Worm (Caenorhabditis elegans) whole organism, L1 larva: ENCODE results near the gene ddx-46.
A peak's percentile ranks its signal among the peaks of the same experiment; 100 is the strongest.

ENCODE experiments used
- C34B4.2 ChIP-seq: sonication (generic microtip); optimal IDR thresholded peaks from 2 replicates; lab custom pipeline; 2017; ENCODE audit warnings: mild to moderate bottlenecking, missing genetic modification characterization, missing compliant biosample characterization
- F16B12.6 ChIP-seq: fragments of 150-350 bp; optimal IDR thresholded peaks from 2 replicates; lab custom pipeline; 2014; ENCODE audit warnings: missing biosample characterization, missing genetic modification characterization
- aha-1 ChIP-seq: fragments of 150-350 bp; optimal IDR thresholded peaks from 2 replicates; lab custom pipeline; 2014; ENCODE audit warnings: missing biosample characterization, missing genetic modification characterization
- aly-2 ChIP-seq: fragments of 150-350 bp; optimal IDR thresholded peaks from 2 replicates; lab custom pipeline; 2014; ENCODE audit warnings: missing biosample characterization, missing genetic modification characterization
- ceh-8 ChIP-seq: fragments of 200-800 bp; sonication (Bioruptor generic); optimal IDR thresholded peaks from 2 replicates; lab custom pipeline; 2018; ENCODE audit warnings: mild to moderate bottlenecking, missing genetic modification characterization, moderate library complexity, missing compliant biosample characterization
- ceh-82 ChIP-seq, 3 experiments: fragments of 150-350 bp in 1 of 3; sonication (generic microtip) in 2 of 3; optimal IDR thresholded peaks; 2 replicates each; lab custom pipeline; 2014 to 2017; ENCODE audit warnings: missing biosample characterization in 3 of 3, missing genetic modification characterization in 3 of 3
- ceh-88 ChIP-seq: fragments of 200-800 bp; sonication (Bioruptor generic); IDR thresholded peaks from 2 replicates; pipeline ENCODE4 v1.3.6; 2022; ENCODE audit warnings: missing genetic modification characterization, missing compliant biosample characterization
- ceh-90 ChIP-seq: sonication (generic microtip); optimal IDR thresholded peaks from 2 replicates; lab custom pipeline; 2016; ENCODE audit warnings: missing genetic modification characterization, missing compliant biosample characterization
- dpl-1 ChIP-seq, 3 experiments: fragments of 150-350 bp in 2 of 3; sonication (generic microtip) in 1 of 3; optimal IDR thresholded peaks; 2 replicates each; lab custom pipeline; 2014 to 2017; ENCODE audit warnings: missing biosample characterization in 3 of 3, missing genetic modification characterization in 3 of 3, missing genetic modification reagents in 3 of 3
- dsc-1 ChIP-seq: sonication (generic microtip); optimal IDR thresholded peaks from 2 replicates; lab custom pipeline; 2016; ENCODE audit warnings: mild to moderate bottlenecking, missing genetic modification characterization, missing compliant biosample characterization
- efl-1 ChIP-seq, 4 experiments: fragments of 150-350 bp; optimal IDR thresholded peaks in 3 of 4; peaks in 1 of 4; 1 replicate in 1 of 4; 2 replicates in 3 of 4; lab custom pipeline; 2014; ENCODE audit warnings: missing biosample characterization in 2 of 4, missing genetic modification characterization in 2 of 4, missing genetic modification reagents in 2 of 4
- efl-3 ChIP-seq: fragments of 200-800 bp; sonication (Bioruptor generic); optimal IDR thresholded peaks from 2 replicates; lab custom pipeline; 2018; ENCODE audit warnings: mild to moderate bottlenecking, missing genetic modification characterization, missing compliant biosample characterization
- egl-27 ChIP-seq, 2 experiments: fragments of 150-350 bp in 1 of 2; sonication (generic microtip); optimal IDR thresholded peaks; 3 replicates each; lab custom pipeline; 2017 to 2018; ENCODE audit warnings: missing biosample characterization in 2 of 2, missing genetic modification characterization in 2 of 2, missing genetic modification reagents in 2 of 2
- elt-2 ChIP-seq: sonication (generic microtip); optimal IDR thresholded peaks from 2 replicates; lab custom pipeline; 2016; ENCODE audit warnings: missing genetic modification characterization, mild to moderate bottlenecking, inconsistent platforms, missing compliant biosample characterization, missing genetic modification reagents
- fkh-4 ChIP-seq: sonication (generic microtip); optimal IDR thresholded peaks from 2 replicates; lab custom pipeline; 2016; ENCODE audit warnings: missing compliant biosample characterization, missing genetic modification characterization, borderline replicate concordance
- fkh-8 ChIP-seq: sonication (generic microtip); optimal IDR thresholded peaks from 2 replicates; lab custom pipeline; 2016; ENCODE audit warnings: mild to moderate bottlenecking, missing genetic modification characterization, missing compliant biosample characterization
- fos-1 ChIP-seq: fragments of 150-350 bp; optimal IDR thresholded peaks from 2 replicates; lab custom pipeline; 2014; ENCODE audit warnings: missing biosample characterization, missing genetic modification characterization
- hlh-17 ChIP-seq: fragments of 200-800 bp; sonication (Bioruptor generic); optimal IDR thresholded peaks from 2 replicates; lab custom pipeline; 2018; ENCODE audit warnings: missing genetic modification characterization, mild to moderate bottlenecking, missing compliant biosample characterization, moderate library complexity, borderline replicate concordance
- hpl-2 ChIP-seq: fragments of 150-350 bp; optimal IDR thresholded peaks from 2 replicates; lab custom pipeline; 2014; ENCODE audit warnings: missing biosample characterization, missing genetic modification reagents, missing genetic modification characterization
- irx-1 ChIP-seq: sonication (generic microtip); optimal IDR thresholded peaks from 2 replicates; lab custom pipeline; 2016; ENCODE audit warnings: missing genetic modification characterization, missing compliant biosample characterization
- lin-15B ChIP-seq: fragments of 150-350 bp; sonication (generic microtip); optimal IDR thresholded peaks from 3 replicates; lab custom pipeline; 2014; ENCODE audit warnings: missing biosample characterization, missing genetic modification characterization
- lin-35 ChIP-seq, 2 experiments: fragments of 150-350 bp; optimal IDR thresholded peaks; 2 replicates each; lab custom pipeline; 2014; ENCODE audit warnings: missing biosample characterization in 2 of 2, missing genetic modification characterization in 2 of 2, missing genetic modification reagents in 2 of 2
- mdl-1 ChIP-seq, 2 experiments: fragments of 150-350 bp; optimal IDR thresholded peaks; 2 replicates each; lab custom pipeline; 2014 to 2017; ENCODE audit warnings: missing biosample characterization in 2 of 2, missing genetic modification characterization in 2 of 2, inconsistent platforms in 1 of 2
- mep-1 ChIP-seq: fragments of 150-350 bp; optimal IDR thresholded peaks from 2 replicates; lab custom pipeline; 2014; ENCODE audit warnings: missing biosample characterization, missing genetic modification characterization
- nhr-12 ChIP-seq: sonication (generic microtip); optimal IDR thresholded peaks from 2 replicates; lab custom pipeline; 2017; ENCODE audit warnings: missing biosample characterization, missing genetic modification characterization
- nhr-19 ChIP-seq: fragments of 200-800 bp; sonication (Bioruptor generic); conservative IDR thresholded peaks from 2 replicates; pipeline ENCODE4 v1.3.6; 2022; ENCODE audit warnings: missing genetic modification characterization, missing compliant biosample characterization
- nhr-20 ChIP-seq: sonication (generic microtip); optimal IDR thresholded peaks from 2 replicates; lab custom pipeline; 2016; ENCODE audit warnings: mild to moderate bottlenecking, missing genetic modification characterization, missing compliant biosample characterization
- nhr-237 ChIP-seq: fragments of 150-350 bp; optimal IDR thresholded peaks from 2 replicates; lab custom pipeline; 2014; ENCODE audit warnings: missing biosample characterization, missing genetic modification characterization
- nhr-47 ChIP-seq: sonication (generic microtip); optimal IDR thresholded peaks from 2 replicates; lab custom pipeline; 2016; ENCODE audit warnings: mild to moderate bottlenecking, missing genetic modification characterization, moderate library complexity, missing compliant biosample characterization
- nhr-71 ChIP-seq: sonication (generic microtip); optimal IDR thresholded peaks from 2 replicates; lab custom pipeline; 2016; ENCODE audit warnings: mild to moderate bottlenecking, missing genetic modification characterization, moderate library complexity, missing compliant biosample characterization
- pqm-1 ChIP-seq: sonication (generic microtip); optimal IDR thresholded peaks from 3 replicates; lab custom pipeline; 2017; ENCODE audit warnings: missing biosample characterization, missing genetic modification characterization
- rnt-1 ChIP-seq: sonication (generic microtip); optimal IDR thresholded peaks from 2 replicates; lab custom pipeline; 2016; ENCODE audit warnings: mild to moderate bottlenecking, missing genetic modification characterization, moderate library complexity, missing compliant biosample characterization
- skn-1 ChIP-seq: fragments of 150-350 bp; optimal IDR thresholded peaks from 2 replicates; lab custom pipeline; 2014; ENCODE audit warnings: missing biosample characterization, missing genetic modification characterization
- snpc-4 ChIP-seq: fragments of 150-350 bp; optimal IDR thresholded peaks from 2 replicates; lab custom pipeline; 2014; ENCODE audit warnings: missing biosample characterization, missing genetic modification characterization
- snu-23 ChIP-seq: sonication (generic microtip); optimal IDR thresholded peaks from 2 replicates; lab custom pipeline; 2016; ENCODE audit warnings: missing genetic modification characterization, missing compliant biosample characterization
- sox-4 ChIP-seq: sonication (generic microtip); optimal IDR thresholded peaks from 2 replicates; lab custom pipeline; 2016; ENCODE audit warnings: missing genetic modification characterization, missing compliant biosample characterization
- sptf-1 ChIP-seq: fragments of 150-350 bp; optimal IDR thresholded peaks from 2 replicates; lab custom pipeline; 2014; ENCODE audit warnings: missing biosample characterization, missing genetic modification characterization
- swsn-7 ChIP-seq: sonication (generic microtip); optimal IDR thresholded peaks from 2 replicates; lab custom pipeline; 2016; ENCODE audit warnings: missing genetic modification characterization, missing compliant biosample characterization
- tbx-2 ChIP-seq: sonication (generic microtip); optimal IDR thresholded peaks from 2 replicates; lab custom pipeline; 2016; ENCODE audit warnings: missing genetic modification characterization, missing compliant biosample characterization
- unc-86 ChIP-seq: sonication (generic microtip); optimal IDR thresholded peaks from 2 replicates; lab custom pipeline; 2016; ENCODE audit warnings: missing genetic modification characterization, missing compliant biosample characterization
- vab-15 ChIP-seq: sonication (generic microtip); optimal IDR thresholded peaks from 2 replicates; lab custom pipeline; 2017; ENCODE audit warnings: missing genotype, mild to moderate bottlenecking, missing genetic modification characterization, missing compliant biosample characterization
- xbp-1 ChIP-seq: sonication (generic microtip); optimal IDR thresholded peaks from 2 replicates; lab custom pipeline; 2016; ENCODE audit warnings: missing genetic modification characterization, missing compliant biosample characterization
- ztf-11 ChIP-seq, 2 experiments: sonication (generic microtip); optimal IDR thresholded peaks; 2 replicates each; lab custom pipeline; 2016 to 2017; ENCODE audit warnings: missing genetic modification characterization in 2 of 2, missing biosample characterization in 1 of 2, missing compliant biosample characterization in 1 of 2
- ztf-4 ChIP-seq: fragments of 150-350 bp; optimal IDR thresholded peaks from 2 replicates; lab custom pipeline; 2014; ENCODE audit warnings: missing biosample characterization, missing genetic modification characterization

ddx-46 gene

DNA sequence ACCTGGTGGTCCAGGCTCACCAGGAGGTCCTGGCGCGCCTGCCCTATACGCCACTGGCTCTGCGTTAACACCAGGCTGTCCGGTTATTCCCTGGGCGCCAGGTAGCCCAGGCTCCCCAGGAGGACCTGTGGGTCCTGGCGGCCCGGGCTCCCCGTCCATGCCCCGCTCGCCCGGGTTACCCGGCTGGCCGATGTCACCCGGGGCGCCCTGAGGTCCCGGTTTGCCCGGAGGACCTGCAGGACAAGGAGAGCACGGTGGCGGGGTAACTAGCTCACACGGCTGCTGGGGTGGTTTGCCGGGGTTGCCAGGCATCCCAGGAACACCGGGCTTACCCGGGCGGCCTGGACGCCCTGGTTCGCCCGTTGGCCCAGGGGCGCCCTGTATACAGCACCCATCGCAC, 48.7 kb upstream of the ddx-46 start:
- TF ChIP-seq efl-1 (optimal IDR thresholded peaks at IDR 0.05; lab: Kevin White, UChicago) (no peak), efl-1 (GFP tag; optimal IDR thresholded peaks at IDR 0.05 in 1 of 2; lab: Kevin White, UChicago) (peak in 1 of 2 experiments; percentile 18), ztf-4 (no peak), ceh-8 (peak; percentile 91)

DNA sequence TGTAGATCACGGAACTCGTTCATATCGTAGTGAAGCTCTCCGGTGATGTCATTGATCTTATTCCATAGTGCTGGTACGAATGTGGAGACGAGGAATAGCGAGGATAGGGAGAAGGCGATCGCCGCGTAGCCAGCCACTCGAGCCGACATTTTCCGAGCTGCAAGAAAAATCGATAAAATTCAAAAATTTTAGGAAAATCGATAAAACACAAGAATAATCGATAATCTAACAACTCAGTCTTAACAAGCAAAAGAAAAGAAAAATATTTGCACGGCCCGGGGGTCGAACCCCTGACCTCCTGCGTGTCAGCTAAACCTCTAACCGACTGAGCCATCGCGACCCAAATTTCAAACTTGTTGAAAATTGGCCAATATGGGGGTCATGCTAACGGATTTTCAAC, 45.7 kb upstream of the ddx-46 start, which contains the start of gene col-104:
col-104 (minus strand) TSS at position 159 of the 400 bp plus-strand sequence.
- TF ChIP-seq fos-1 (tag; lab: Kevin White, UChicago) (no peak), aha-1 (no peak), ceh-88 (GFP tag; lab: Robert Waterston, UW) (no peak)

DNA sequence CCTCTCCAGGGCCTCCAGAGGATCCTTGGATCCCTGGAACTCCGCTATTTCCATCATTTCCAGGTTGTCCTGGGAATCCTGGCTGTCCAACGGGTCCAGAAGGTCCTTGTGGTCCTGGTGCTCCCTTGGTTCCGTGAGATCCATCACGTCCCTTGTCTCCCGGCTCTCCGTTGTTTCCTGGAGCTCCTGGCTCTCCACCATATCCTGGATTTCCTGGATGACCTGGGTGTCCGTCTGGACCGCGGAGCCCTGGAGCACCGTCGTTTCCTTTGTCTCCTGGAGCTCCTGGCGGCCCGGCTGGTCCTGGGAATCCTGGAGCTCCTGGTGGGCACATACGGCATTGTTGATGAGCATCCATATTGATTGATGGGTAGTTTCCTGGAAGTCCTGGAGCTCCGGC, 44.4 kb upstream of the ddx-46 start:
- TF ChIP-seq efl-1 (optimal IDR thresholded peaks at IDR 0.05; lab: Kevin White, UChicago) (no peak), efl-1 (GFP tag; optimal IDR thresholded peaks at IDR 0.05 in 1 of 2; lab: Kevin White, UChicago) (peak in 1 of 2 experiments; percentile 58), ceh-88 (GFP tag; lab: Robert Waterston, UW) (no peak), hlh-17 (GFP tag; lab: Kevin White, UChicago) (no peak)

- no peak for TF ChIP-seq elt-2 (tag; lab: Kevin White, UChicago)
- no peak for TF ChIP-seq C34B4.2 (tag; lab: Kevin White, UChicago)
- TF ChIP-seq nhr-12 (tag; lab: Kevin White, UChicago): no peak
- TF ChIP-seq pqm-1 (tag; lab: Kevin White, UChicago): no peak
- TF ChIP-seq nhr-237: no peak
- TF ChIP-seq hpl-2 (GFP tag; lab: Kevin White, UChicago): no peak
- no peak for TF ChIP-seq lin-35 (GFP tag; optimal IDR thresholded peaks at IDR 0.05; lab: Kevin White, UChicago)
- no peak for TF ChIP-seq ztf-11 (tag; optimal IDR thresholded peaks at IDR 0.05; lab: Kevin White, UChicago)
- no peak for TF ChIP-seq mdl-1 (tag; optimal IDR thresholded peaks at IDR 0.05; lab: Kevin White, UChicago)
- no peak for TF ChIP-seq efl-3 (GFP tag; lab: Kevin White, UChicago)
- TF ChIP-seq sptf-1 (tag; lab: Kevin White, UChicago): no peak
- TF ChIP-seq, all 84 proteins: peak for 0
Measured at ce11 chrIV:1349352-1349751, 39.9 kb upstream of the ddx-46 start.

ce11 chrIV:1346981-1347380, 37.5 kb upstream of the ddx-46 start, which contains the start of gene rfc-2:
Gene rfc-2 (plus strand): TSS chrIV:1347314.
- TF ChIP-seq egl-27 (tag; optimal IDR thresholded peaks at IDR 0.05; lab: Kevin White, UChicago) (no peak), vab-15 (tag; lab: Kevin White, UChicago) (peak; percentile 38), fkh-4 (tag; lab: Kevin White, UChicago) (peak; percentile 38), sox-4 (tag; lab: Kevin White, UChicago) (no peak), snu-23 (GFP tag; lab: Kevin White, UChicago) (peak; percentile 48), hpl-2 (GFP tag; lab: Kevin White, UChicago) (no peak), fkh-8 (peak; percentile 1), lin-35 (GFP tag; optimal IDR thresholded peaks at IDR 0.05; lab: Kevin White, UChicago) (peak; percentile 55 to 68), F16B12.6 (tag; lab: Kevin White, UChicago) (no peak), ceh-82 (tag; optimal IDR thresholded peaks at IDR 0.05; lab: Kevin White, UChicago) (peak in 2 of 3 experiments; percentile 33 to 36), nhr-71 (tag; lab: Kevin White, UChicago) (peak; percentile 65), dsc-1 (peak; percentile 34), rnt-1 (tag; lab: Kevin White, UChicago) (peak; percentile 91), nhr-19 (peak; percentile 27; the same call in 1 of the 2 replicates), tbx-2 (tag; lab: Kevin White, UChicago) (peak; percentile 35), swsn-7 (tag; lab: Kevin White, UChicago) (peak; percentile 5), xbp-1 (tag; lab: Kevin White, UChicago) (peak; percentile 38), irx-1 (tag; lab: Kevin White, UChicago) (peak; percentile 54), mep-1 (tag; lab: Kevin White, UChicago) (peak; percentile 12), efl-1 (optimal IDR thresholded peaks at IDR 0.05; lab: Kevin White, UChicago) (peak; percentile 40 to 67), efl-1 (GFP tag; optimal IDR thresholded peaks at IDR 0.05 in 1 of 2; lab: Kevin White, UChicago) (peak; percentile 76 to 94), elt-2 (tag; lab: Kevin White, UChicago) (no peak), nhr-20 (tag; lab: Kevin White, UChicago) (peak; percentile 20), lin-15B (peak; percentile 49), aly-2 (no peak), nhr-47 (tag; lab: Kevin White, UChicago) (peak; percentile 50), dpl-1 (GFP tag; optimal IDR thresholded peaks at IDR 0.05; lab: Kevin White, UChicago) (peak; percentile 52 to 74 (median 59)), snpc-4 (tag; lab: Kevin White, UChicago) (no peak), skn-1 (tag; lab: Kevin White, UChicago) (peak; percentile 20), ceh-90 (peak; percentile 78), unc-86 (tag; lab: Kevin White, UChicago) (peak; percentile 18)
